Fruit fly (Drosophila melanogaster) whole organism, embryonic: ENCODE measurements around the gene Hmbs.

Source experiments
- Ada2b ChIP-seq: fragments of 200-800 bp; sonication (Bioruptor generic); IDR thresholded peaks from 2 replicates; pipeline ENCODE4 v1.3.6; 2022; ENCODE audit warnings: missing biosample characterization, missing genetic modification characterization
- Bteb2 ChIP-seq: fragments of 200-800 bp; sonication (Bioruptor generic); optimal IDR thresholded peaks from 2 replicates; lab custom pipeline; 2016; ENCODE audit warnings: missing biosample characterization, missing genetic modification characterization
- CG11093 ChIP-seq: fragments of 200-800 bp; sonication (Bioruptor generic); IDR thresholded peaks from 3 replicates; pipeline ENCODE4 v1.3.6; 2022; ENCODE audit warnings: missing biosample characterization, missing genetic modification characterization
- CG13123 ChIP-seq: fragments of 200-800 bp; sonication (Bioruptor generic); optimal IDR thresholded peaks from 2 replicates; lab custom pipeline; 2016; ENCODE audit warnings: missing biosample characterization, missing genetic modification characterization
- CG13775 ChIP-seq: fragments of 200-800 bp; sonication (Bioruptor generic); optimal IDR thresholded peaks from 3 replicates; lab custom pipeline; 2017; ENCODE audit warnings: missing biosample characterization, mild to moderate bottlenecking, missing genetic modification characterization
- CG14441 ChIP-seq: fragments of 200-800 bp; sonication (Bioruptor generic); IDR thresholded peaks from 2 replicates; pipeline ENCODE4 v1.3.6; 2022; ENCODE audit warnings: missing biosample characterization, missing genetic modification characterization
- CG14710 ChIP-seq: fragments of 200-800 bp; sonication (Bioruptor generic); optimal IDR thresholded peaks from 3 replicates; lab custom pipeline; 2019; ENCODE audit warnings: missing biosample characterization, mild to moderate bottlenecking, missing genetic modification characterization, moderate library complexity
- CG1647 ChIP-seq: fragments of 200-800 bp; sonication (Bioruptor generic); optimal IDR thresholded peaks from 3 replicates; lab custom pipeline; 2016; ENCODE audit warnings: missing biosample characterization, missing genetic modification characterization
- CG16779 ChIP-seq: fragments of 200-800 bp; sonication (Bioruptor generic); IDR thresholded peaks from 2 replicates; pipeline ENCODE4 v1.3.6; 2022; ENCODE audit warnings: missing biosample characterization, missing genetic modification characterization
- CG17359 ChIP-seq: fragments of 200-800 bp; sonication (Bioruptor generic); optimal IDR thresholded peaks from 3 replicates; lab custom pipeline; 2018; ENCODE audit warnings: missing biosample characterization, mild to moderate bottlenecking, missing genetic modification characterization, moderate library complexity
- CG18011 ChIP-seq: fragments of 200-800 bp; sonication (Bioruptor generic); optimal IDR thresholded peaks from 2 replicates; lab custom pipeline; 2017; ENCODE audit warnings: missing biosample characterization, missing genetic modification characterization, mild to moderate bottlenecking, moderate library complexity, missing genotype
- CG18599 ChIP-seq: fragments of 200-800 bp; sonication (Bioruptor generic); optimal IDR thresholded peaks from 3 replicates; lab custom pipeline; 2017; ENCODE audit warnings: missing biosample characterization, missing genetic modification characterization, mild to moderate bottlenecking, moderate library complexity, missing genetic modification reagents
- CG18619 ChIP-seq: fragments of 200-800 bp; sonication (Bioruptor generic); optimal IDR thresholded peaks from 3 replicates; lab custom pipeline; 2017; ENCODE audit warnings: missing biosample characterization, mild to moderate bottlenecking, missing genetic modification characterization
- CG2116 ChIP-seq: fragments of 200-800 bp; sonication (Bioruptor generic); optimal IDR thresholded peaks from 3 replicates; lab custom pipeline; 2018; ENCODE audit warnings: missing biosample characterization, mild to moderate bottlenecking, missing genetic modification characterization
- CG2120 ChIP-seq: fragments of 200-800 bp; sonication (Bioruptor generic); optimal IDR thresholded peaks from 3 replicates; lab custom pipeline; 2016; ENCODE audit warnings: missing biosample characterization, missing genetic modification characterization
- CG2875 ChIP-seq: fragments of 200-800 bp; sonication (Bioruptor generic); optimal IDR thresholded peaks from 2 replicates; lab custom pipeline; 2017; ENCODE audit warnings: missing biosample characterization, mild to moderate bottlenecking, missing genetic modification characterization, missing genetic modification reagents
- CG2889 ChIP-seq: fragments of 200-800 bp; sonication (Bioruptor generic); IDR thresholded peaks from 3 replicates; pipeline ENCODE4 v1.3.6; 2022; ENCODE audit warnings: missing biosample characterization, missing genetic modification characterization
- CG30403 ChIP-seq: fragments of 200-800 bp; sonication (Bioruptor generic); optimal IDR thresholded peaks from 3 replicates; lab custom pipeline; 2016; ENCODE audit warnings: missing biosample characterization, missing genetic modification characterization
- CG33213 ChIP-seq: fragments of 200-800 bp; sonication (Bioruptor generic); optimal IDR thresholded peaks from 3 replicates; lab custom pipeline; 2016; ENCODE audit warnings: missing biosample characterization, missing genetic modification characterization
- CG3838 ChIP-seq: fragments of 200-800 bp; sonication (Bioruptor generic); optimal IDR thresholded peaks from 3 replicates; lab custom pipeline; 2016; ENCODE audit warnings: missing biosample characterization, missing genetic modification characterization
- CG4328 ChIP-seq: fragments of 200-800 bp; sonication (Bioruptor generic); optimal IDR thresholded peaks from 3 replicates; lab custom pipeline; 2017; ENCODE audit warnings: missing biosample characterization, missing genetic modification reagents, missing genetic modification characterization
- CG4707 ChIP-seq: fragments of 200-800 bp; sonication (Bioruptor generic); optimal IDR thresholded peaks from 2 replicates; lab custom pipeline; 2018; ENCODE audit warnings: missing biosample characterization, mild to moderate bottlenecking, missing genetic modification characterization, moderate library complexity
- CG5180 ChIP-seq: fragments of 200-800 bp; sonication (Bioruptor generic); optimal IDR thresholded peaks from 3 replicates; lab custom pipeline; 2017; ENCODE audit warnings: missing biosample characterization, missing genetic modification characterization, mild to moderate bottlenecking, moderate library complexity, missing genetic modification reagents
- CG6654 ChIP-seq: fragments of 200-800 bp; sonication (Bioruptor generic); optimal IDR thresholded peaks from 2 replicates; lab custom pipeline; 2017; ENCODE audit warnings: missing biosample characterization, mild to moderate bottlenecking, missing genetic modification characterization
- CG8924 ChIP-seq: fragments of 200-800 bp; optimal IDR thresholded peaks from 3 replicates; lab custom pipeline; 2019; ENCODE audit warnings: missing biosample characterization, mild to moderate bottlenecking, missing genetic modification characterization, moderate library complexity
- CG9609 ChIP-seq: fragments of 200-800 bp; sonication (Bioruptor generic); optimal IDR thresholded peaks from 3 replicates; lab custom pipeline; 2016; ENCODE audit warnings: missing biosample characterization, missing genetic modification characterization
- Deaf1 ChIP-seq: fragments of 200-800 bp; optimal IDR thresholded peaks from 3 replicates; lab custom pipeline; 2019; ENCODE audit warnings: missing biosample characterization, mild to moderate bottlenecking, missing genetic modification characterization, moderate library complexity
- Dll ChIP-seq: fragments of 200-800 bp; sonication (Bioruptor generic); IDR thresholded peaks from 4 replicates; pipeline ENCODE4 v1.3.6; 2022; ENCODE audit warnings: missing biosample characterization, missing genetic modification characterization; ENCODE audit not compliant: partially characterized antibody
- Fer2 ChIP-seq: fragments of 200-800 bp; sonication (Bioruptor generic); optimal IDR thresholded peaks from 2 replicates; lab custom pipeline; 2018; ENCODE audit warnings: missing biosample characterization, mild to moderate bottlenecking, missing genetic modification characterization, moderate library complexity
- Hr78 ChIP-seq, 2 experiments: fragments of 200-800 bp in 1 of 2; fragments of >200 bp in 1 of 2; sonication (Bioruptor generic) in 1 of 2; optimal IDR thresholded peaks; 2 replicates each; lab custom pipeline; 2017 to 2019; ENCODE audit warnings: missing biosample characterization in 2 of 2, missing genetic modification characterization in 2 of 2, mild to moderate bottlenecking in 1 of 2, moderate library complexity in 1 of 2
- Lhr ChIP-seq: fragments of 200-800 bp; sonication (Bioruptor generic); optimal IDR thresholded peaks from 3 replicates; lab custom pipeline; 2017; ENCODE audit warnings: mild to moderate bottlenecking, missing biosample characterization, missing genetic modification reagents, missing genetic modification characterization
- MBD-R2 ChIP-seq: fragments of 200-800 bp; sonication (Bioruptor generic); IDR thresholded peaks from 2 replicates; pipeline ENCODE4 v1.3.6; 2022; ENCODE audit warnings: missing biosample characterization, missing genetic modification characterization
- Spps ChIP-seq: fragments of 200-800 bp; sonication (Bioruptor generic); optimal IDR thresholded peaks from 2 replicates; lab custom pipeline; 2018; ENCODE audit warnings: missing biosample characterization, mild to moderate bottlenecking, missing genetic modification characterization
- Xbp1 ChIP-seq: fragments of 200-800 bp; sonication (Bioruptor generic); optimal IDR thresholded peaks from 3 replicates; lab custom pipeline; 2016; ENCODE audit warnings: missing biosample characterization, mild to moderate bottlenecking, missing genetic modification characterization
- amos ChIP-seq: fragments of 200-800 bp; sonication (Bioruptor generic); IDR thresholded peaks from 2 replicates; pipeline ENCODE4 v1.3.6; 2022; ENCODE audit warnings: missing biosample characterization, missing genetic modification characterization; ENCODE audit not compliant: partially characterized antibody
- bcd ChIP-seq: fragments of 200-800 bp; sonication (Bioruptor generic); optimal IDR thresholded peaks from 2 replicates; lab custom pipeline; 2017; ENCODE audit warnings: missing biosample characterization, mild to moderate bottlenecking, missing genetic modification characterization
- bigmax ChIP-seq: fragments of 200-800 bp; sonication (Bioruptor generic); optimal IDR thresholded peaks from 2 replicates; lab custom pipeline; 2018; ENCODE audit warnings: missing biosample characterization, mild to moderate bottlenecking, missing genetic modification characterization
- br ChIP-seq: fragments of >200 bp; optimal IDR thresholded peaks from 2 replicates; lab custom pipeline; 2017
- dysf ChIP-seq: fragments of 200-800 bp; sonication (Bioruptor generic); IDR thresholded peaks from 3 replicates; pipeline ENCODE4 v1.3.6; 2022; ENCODE audit warnings: missing biosample characterization, missing genetic modification characterization
- insv ChIP-seq, 2 experiments: fragments of 200-800 bp; sonication (Bioruptor generic); optimal IDR thresholded peaks; 3 replicates each; lab custom pipeline; 2016 to 2018; ENCODE audit warnings: missing biosample characterization in 2 of 2, missing genetic modification characterization in 2 of 2
- ken ChIP-seq: fragments of 200-800 bp; sonication (Bioruptor generic); IDR thresholded peaks from 3 replicates; pipeline ENCODE4 v1.3.6; 2022; ENCODE audit warnings: missing biosample characterization, missing genetic modification characterization
- kni ChIP-seq: fragments of 200-800 bp; sonication (Bioruptor generic); optimal IDR thresholded peaks from 3 replicates; lab custom pipeline; 2017; ENCODE audit warnings: mild to moderate bottlenecking, missing biosample characterization, missing genetic modification reagents, missing genetic modification characterization
- mam ChIP-seq: fragments of 200-800 bp; sonication (Bioruptor generic); optimal IDR thresholded peaks from 3 replicates; lab custom pipeline; 2016; ENCODE audit warnings: missing biosample characterization, missing genetic modification characterization
- pb ChIP-seq: fragments of 200-800 bp; sonication (Bioruptor generic); optimal IDR thresholded peaks from 3 replicates; lab custom pipeline; 2016; ENCODE audit warnings: missing biosample characterization, missing genetic modification characterization
- shn ChIP-seq: fragments of 200-800 bp; sonication (Bioruptor generic); optimal IDR thresholded peaks from 3 replicates; lab custom pipeline; 2016; ENCODE audit warnings: missing biosample characterization, missing genetic modification characterization
- slp2 ChIP-seq: fragments of 200-800 bp; sonication (Bioruptor generic); optimal IDR thresholded peaks from 2 replicates; lab custom pipeline; 2016; ENCODE audit warnings: missing biosample characterization, missing genetic modification characterization
- tin ChIP-seq: fragments of 200-800 bp; sonication (Bioruptor generic); optimal IDR thresholded peaks from 3 replicates; lab custom pipeline; 2016; ENCODE audit warnings: missing biosample characterization, missing genetic modification characterization
- ttk ChIP-seq: fragments of 200-800 bp; sonication (Bioruptor generic); IDR thresholded peaks from 2 replicates; pipeline ENCODE4 v2.1.2; 2022; ENCODE audit warnings: missing biosample characterization, missing genetic modification characterization
- zfh2 ChIP-seq: fragments of 200-800 bp; sonication (Bioruptor generic); optimal IDR thresholded peaks from 2 replicates; lab custom pipeline; 2016; ENCODE audit warnings: missing biosample characterization, missing genetic modification characterization

Hmbs gene

DNA sequence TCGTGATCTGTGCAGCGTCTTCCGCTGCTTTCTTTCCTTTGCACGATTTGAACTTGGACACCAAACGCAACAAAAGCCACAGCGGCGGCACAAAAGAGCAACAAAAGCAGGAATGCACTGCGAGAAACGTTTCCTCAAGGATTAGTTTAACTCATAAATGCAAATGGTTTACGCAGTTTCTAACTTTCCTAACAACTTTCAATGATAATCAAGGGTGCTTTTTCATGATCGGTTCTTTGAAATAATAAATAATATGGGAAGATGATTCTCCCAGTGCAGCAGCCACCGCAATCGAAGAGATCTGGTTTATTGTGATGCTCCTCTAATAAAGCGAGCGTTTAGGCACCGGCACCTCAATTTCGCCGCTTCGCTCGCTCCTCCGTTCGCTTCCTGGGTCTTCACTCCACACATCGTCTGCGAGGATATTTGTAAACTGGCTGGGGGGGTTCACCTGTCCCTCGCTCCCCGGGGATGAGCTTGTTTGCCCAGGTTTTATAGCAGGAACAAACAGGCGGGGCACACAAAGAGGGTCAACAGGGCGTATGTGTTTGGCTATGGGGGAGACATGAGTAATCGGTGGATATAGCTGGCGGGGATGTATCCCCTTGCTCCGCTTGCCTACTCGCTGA is 15.5 kb upstream of the Hmbs start (continued):
- TF ChIP-seq CG2875 (GFP tag; lab: Kevin White, UChicago): peak; percentile 82
- TF ChIP-seq CG17359: peak; percentile 92
- peak; percentile 76 for TF ChIP-seq CG4707 (GFP tag; lab: Kevin White, UChicago)
- no peak for TF ChIP-seq insv (GFP tag; optimal IDR thresholded peaks at IDR 0.05; lab: Kevin White, UChicago)
- peak; percentile 19 for TF ChIP-seq CG2116
- no peak for TF ChIP-seq CG3838
- TF ChIP-seq Ada2b: peak; percentile 78
- TF ChIP-seq CG18599 (GFP tag; lab: Kevin White, UChicago): peak; percentile 69
- TF ChIP-seq ttk: peak; percentile 81
- TF ChIP-seq bcd (GFP tag; lab: Kevin White, UChicago): peak; percentile 67
- no peak for TF ChIP-seq CG16779 (GFP tag; lab: Robert Waterston, UW)
- TF ChIP-seq CG2120 (GFP tag; lab: Kevin White, UChicago): peak; percentile 16
- peak; percentile 73 for TF ChIP-seq CG5180 (GFP tag; lab: Kevin White, UChicago)
- TF ChIP-seq Lhr (GFP tag; lab: Kevin White, UChicago): peak; percentile 48
- peak; percentile 80 for TF ChIP-seq CG14441 (GFP tag; lab: Robert Waterston, UW)
- TF ChIP-seq CG1647 (GFP tag; lab: Kevin White, UChicago): no peak
- TF ChIP-seq CG30403: peak; percentile 81
- peak; percentile 54 for TF ChIP-seq pb (GFP tag; lab: Kevin White, UChicago)
- no peak for TF ChIP-seq Hr78 (GFP tag; optimal IDR thresholded peaks at IDR 0.05; lab: Kevin White, UChicago)
- peak; percentile 67 for TF ChIP-seq slp2 (GFP tag; lab: Kevin White, UChicago)
- TF ChIP-seq ken: peak; percentile 90
- TF ChIP-seq bigmax (GFP tag; lab: Kevin White, UChicago): no peak
- no peak for TF ChIP-seq Dll (GFP tag; lab: Robert Waterston, UW)
- peak; percentile 70 for TF ChIP-seq CG8924 (tag; lab: Kevin White, UChicago)
- peak; percentile 51 for TF ChIP-seq CG6654 (GFP tag; lab: Kevin White, UChicago)
- TF ChIP-seq CG13123 (GFP tag; lab: Kevin White, UChicago): peak; percentile 25
- no peak for TF ChIP-seq Fer2 (tag; lab: Kevin White, UChicago)
- TF ChIP-seq kni (GFP tag; lab: Kevin White, UChicago): no peak
- peak; percentile 86 for TF ChIP-seq Xbp1 (GFP tag; lab: Kevin White, UChicago)
- no peak for TF ChIP-seq MBD-R2 (GFP tag; lab: Robert Waterston, UW)
- TF ChIP-seq dysf: peak; percentile 68; the same call in 2 of the 3 replicates
- TF ChIP-seq CG14710 (tag; lab: Kevin White, UChicago): peak; percentile 73
- peak; percentile 47 for TF ChIP-seq shn (GFP tag; lab: Kevin White, UChicago)
- peak; percentile 57 for TF ChIP-seq Spps (tag; lab: Kevin White, UChicago)
- no peak for TF ChIP-seq CG4328 (GFP tag; lab: Kevin White, UChicago)
- peak; percentile 66; the same call in 2 of the 3 replicates for TF ChIP-seq CG11093 (GFP tag; lab: Robert Waterston, UW)
- peak; percentile 28 for TF ChIP-seq Deaf1 (tag; lab: Kevin White, UChicago)
- TF ChIP-seq mam (GFP tag; lab: Kevin White, UChicago): peak; percentile 51
- no peak for TF ChIP-seq CG2889
- TF ChIP-seq CG13775 (GFP tag; lab: Kevin White, UChicago): peak; percentile 52
- TF ChIP-seq Bteb2 (GFP tag; lab: Kevin White, UChicago): peak; percentile 28
- no peak for TF ChIP-seq amos (GFP tag; lab: Robert Waterston, UW)
- TF ChIP-seq CG18619 (GFP tag; lab: Kevin White, UChicago): peak; percentile 57
- TF ChIP-seq tin (GFP tag; lab: Kevin White, UChicago): peak; percentile 86
- TF ChIP-seq CG9609 (GFP tag; lab: Kevin White, UChicago): peak; percentile 64
- TF ChIP-seq br (lab: Kevin White, UChicago): no peak
- TF ChIP-seq CG33213 (GFP tag; lab: Kevin White, UChicago): peak; percentile 66
- TF ChIP-seq CG18011 (GFP tag; lab: Kevin White, UChicago): no peak
- peak; percentile 1 for TF ChIP-seq zfh2 (GFP tag; lab: Kevin White, UChicago)
